Worm (Caenorhabditis elegans): ENCODE results near the gene F25G6.1.
"Not testable (repeated sequence)": the region's sequence is repeated elsewhere in the genome, so short reads cannot be mapped to it uniquely, and the experiment has no call there.

Gene F25G6.1

DNA sequence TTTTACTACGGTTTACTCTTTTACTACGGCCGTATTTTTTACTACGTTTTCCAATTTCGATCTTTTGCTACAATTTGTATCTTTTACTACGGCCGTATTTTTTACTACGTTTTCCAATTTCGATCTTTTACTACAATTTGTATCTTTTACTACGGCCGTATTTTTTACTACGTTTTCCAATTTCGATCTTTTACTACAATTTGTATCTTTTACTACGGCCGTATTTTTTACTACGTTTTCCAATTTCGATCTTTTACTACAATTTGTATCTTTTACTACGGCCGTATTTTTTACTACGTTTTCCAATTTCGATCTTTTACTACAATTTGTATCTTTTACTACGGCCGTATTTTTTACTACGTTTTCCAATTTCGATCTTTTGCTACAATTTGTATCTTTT, at the start of gene F25G6.1:
Gene F25G6.1, plus strand, starts transcription at position 301 of the 400 bp plus-strand sequence.
- TF ChIP-seq unc-62 (GFP tag; optimal IDR thresholded peaks at IDR 0.05), result not testable (repeated sequence)

ce11 chrV:8525774-8526173, 49.1 kb upstream of the F25G6.1 start, which contains the start of gene otpl-6:
otpl-6 (plus strand) TSS chrV:8526074.
- no peak for TF ChIP-seq unc-62 (GFP tag; optimal IDR thresholded peaks at IDR 0.05)

DNA sequence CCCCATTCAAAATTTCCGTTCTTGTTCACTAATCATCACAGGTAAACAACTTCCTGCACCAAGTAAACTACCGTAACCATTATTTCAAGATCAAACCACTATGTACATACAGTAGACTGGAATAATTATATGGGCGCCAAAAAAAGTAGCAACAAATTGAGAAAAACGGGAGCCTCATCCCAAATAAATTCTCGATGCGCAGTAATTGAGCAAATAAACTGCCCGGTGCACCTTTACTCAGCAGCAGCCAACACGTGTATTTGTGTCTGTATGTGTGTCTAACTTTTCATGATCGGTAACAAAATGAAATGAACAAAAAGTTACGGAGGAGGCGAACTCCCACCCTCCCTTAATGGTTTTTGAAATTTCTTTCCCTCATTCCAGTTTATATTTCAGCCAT, 45.6 kb upstream of the F25G6.1 start, which contains the start of gene otpl-5:
Gene otpl-5, plus strand, starts transcription at position 301 of the 400 bp plus-strand sequence.
- no peak for TF ChIP-seq unc-62 (GFP tag; optimal IDR thresholded peaks at IDR 0.05)

DNA sequence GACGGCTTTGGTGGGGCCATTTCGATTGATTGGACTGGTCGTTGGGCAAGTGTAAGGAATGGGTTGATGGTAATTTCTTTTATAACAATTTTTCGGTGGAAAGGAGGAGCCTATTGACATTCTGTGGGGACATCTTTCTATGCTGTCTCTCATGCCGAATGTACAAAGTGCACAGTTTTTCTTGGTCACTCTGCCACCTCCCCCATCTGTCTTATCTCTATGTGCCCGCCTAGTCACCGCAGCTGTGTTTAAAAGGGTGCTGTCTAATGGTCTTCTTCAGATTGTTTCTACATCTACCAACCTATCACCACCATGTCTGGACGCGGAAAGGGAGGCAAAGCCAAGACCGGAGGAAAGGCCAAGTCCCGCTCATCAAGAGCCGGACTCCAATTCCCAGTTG, 41.8 kb upstream of the F25G6.1 start, which contains the start of the genes his-8 and his-7:
Gene his-8, minus strand, starts transcription at position 20 of the 400 bp plus-strand sequence.
Gene his-7, plus strand, starts transcription at position 313 of the 400 bp plus-strand sequence.
- TF ChIP-seq unc-62 (GFP tag; optimal IDR thresholded peaks at IDR 0.05), result not testable (repeated sequence)

DNA sequence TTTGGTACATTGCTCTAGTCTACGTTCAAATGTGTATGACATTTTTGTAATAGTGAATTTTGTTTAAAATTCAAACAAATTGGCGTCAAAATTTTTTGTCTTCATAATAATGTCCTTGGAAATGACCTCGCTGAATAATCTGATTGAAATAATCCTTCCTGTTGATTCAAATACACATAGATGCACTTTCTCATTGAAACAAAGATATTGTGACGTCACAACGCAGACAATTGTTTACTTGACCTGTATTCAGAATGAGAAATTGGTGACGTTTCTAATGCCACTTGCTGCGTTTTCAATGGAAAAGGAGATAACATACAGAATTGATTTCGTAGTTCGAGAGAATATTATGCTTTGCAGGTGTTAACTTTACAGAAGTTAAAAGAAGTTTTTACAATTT, 40.9 kb upstream of the F25G6.1 start:
- no peak for TF ChIP-seq unc-62 (GFP tag; optimal IDR thresholded peaks at IDR 0.05)

DNA sequence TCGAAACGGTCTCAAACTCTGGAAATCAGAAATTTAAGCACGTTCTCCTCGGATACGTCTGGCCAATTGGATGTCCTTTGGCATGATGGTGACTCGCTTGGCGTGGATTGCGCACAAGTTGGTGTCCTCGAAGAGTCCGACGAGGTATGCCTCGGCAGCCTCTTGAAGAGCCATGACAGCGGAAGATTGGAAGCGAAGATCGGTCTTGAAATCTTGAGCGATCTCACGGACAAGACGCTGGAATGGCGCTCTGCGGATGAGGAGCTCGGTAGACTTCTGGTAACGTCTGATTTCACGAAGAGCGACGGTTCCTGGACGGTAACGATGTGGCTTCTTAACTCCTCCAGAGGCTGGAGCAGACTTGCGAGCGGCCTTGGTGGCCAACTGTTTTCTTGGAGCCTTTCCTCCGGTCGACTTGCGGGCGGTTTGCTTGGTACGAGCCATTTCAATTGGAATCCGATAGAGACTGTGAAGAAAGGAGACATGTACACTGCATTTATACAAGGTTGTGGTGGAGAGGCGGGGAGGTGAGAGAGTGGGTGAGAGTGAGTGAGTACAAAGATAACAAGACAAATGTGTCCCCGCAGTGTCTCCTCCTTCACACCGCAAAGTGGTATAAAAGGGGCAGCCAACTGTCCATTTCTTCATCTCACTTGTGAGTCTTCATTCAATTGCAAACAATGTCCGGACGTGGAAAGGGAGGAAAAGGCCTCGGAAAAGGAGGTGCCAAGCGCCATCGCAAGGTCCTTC, 40.2 kb upstream of the F25G6.1 start, which contains the start of the genes his-6 and his-5:
Gene his-6, minus strand, starts transcription at position 444 of the 750 bp plus-strand sequence.
Gene his-5, plus strand, starts transcription at position 681 of the 750 bp plus-strand sequence.
- not testable (repeated sequence) for TF ChIP-seq unc-62 (GFP tag; optimal IDR thresholded peaks at IDR 0.05)

DNA sequence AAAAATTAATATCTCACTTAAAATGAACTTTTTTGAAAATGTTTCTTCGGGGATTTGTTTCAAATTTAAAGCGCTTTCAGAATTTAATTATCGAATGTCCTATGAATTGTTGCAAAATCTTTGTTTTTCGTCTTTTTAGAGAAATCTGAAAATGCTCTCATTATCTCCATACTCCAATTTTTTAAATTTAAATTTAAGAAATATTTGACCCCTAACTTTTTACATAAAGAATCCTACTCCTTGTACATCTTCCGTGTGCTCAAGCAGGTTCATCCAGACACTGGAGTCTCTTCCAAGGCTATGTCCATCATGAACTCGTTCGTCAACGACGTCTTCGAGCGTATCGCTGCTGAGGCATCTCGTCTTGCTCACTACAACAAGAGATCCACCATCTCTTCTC, 38.6 kb upstream of the F25G6.1 start, which contains the start of gene his-39:
Gene his-39, plus strand, starts transcription at position 301 of the 400 bp plus-strand sequence.
- no peak for TF ChIP-seq unc-62 (GFP tag; optimal IDR thresholded peaks at IDR 0.05)

- TF ChIP-seq unc-62 (GFP tag; optimal IDR thresholded peaks at IDR 0.05), result no peak
Observed at ce11 chrV:8537031-8537430, 37.8 kb upstream of the F25G6.1 start, which contains the start of gene otpl-4. otpl-4 (plus strand) TSS chrV:8537331.

DNA sequence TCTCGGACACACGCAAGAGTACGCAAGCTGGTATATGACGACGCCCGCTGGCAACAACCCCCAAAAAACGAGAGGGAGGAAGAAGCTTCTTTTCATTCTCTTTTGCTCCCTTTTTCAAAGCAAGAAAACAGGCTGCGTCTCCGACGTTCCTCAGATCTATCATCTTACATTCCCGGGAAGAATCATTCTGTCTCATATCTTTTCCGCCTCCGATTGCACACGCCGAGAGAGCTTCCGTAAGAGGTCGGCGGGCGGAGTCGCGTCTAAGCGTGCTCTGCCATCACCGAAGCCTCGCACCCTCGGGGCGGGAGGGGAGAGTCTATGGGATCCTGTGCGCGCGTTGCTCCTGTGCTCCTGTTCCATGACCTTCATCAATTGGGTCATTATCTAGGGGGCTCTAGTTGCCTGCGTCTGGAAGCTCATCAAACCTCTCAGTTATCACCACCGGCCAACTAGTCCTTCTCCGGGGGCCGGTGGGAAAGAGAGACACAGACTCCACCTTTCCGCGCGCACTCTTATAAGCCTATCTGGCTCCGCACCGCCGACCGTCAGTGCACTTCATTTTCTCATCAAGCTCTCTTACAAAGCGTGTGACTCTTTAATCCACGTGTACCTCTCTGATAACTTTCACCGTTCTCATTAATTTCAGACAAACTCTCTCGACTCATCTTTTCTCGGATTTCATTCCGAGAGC, 29.2 kb upstream of the F25G6.1 start, which contains the start of the genes slc-17.8 and asns-1:
Gene slc-17.8, minus strand, starts transcription at position 51 of the 694 bp plus-strand sequence.
Gene asns-1, plus strand, starts transcription at position 644 of the 694 bp plus-strand sequence.
- no peak for TF ChIP-seq unc-62 (GFP tag; optimal IDR thresholded peaks at IDR 0.05)

ce11 chrV:8548989-8549388, 25.9 kb upstream of the F25G6.1 start, which contains the start of gene stdh-4:
stdh-4 (plus strand) TSS chrV:8549289.
- TF ChIP-seq unc-62 (GFP tag; optimal IDR thresholded peaks at IDR 0.05), result no peak

ce11 chrV:8552460-8552859, 22.4 kb upstream of the F25G6.1 start, which contains the start of gene acr-15:
acr-15 (plus strand) TSS chrV:8552695.
- TF ChIP-seq unc-62 (GFP tag; optimal IDR thresholded peaks at IDR 0.05), result no peak

DNA sequence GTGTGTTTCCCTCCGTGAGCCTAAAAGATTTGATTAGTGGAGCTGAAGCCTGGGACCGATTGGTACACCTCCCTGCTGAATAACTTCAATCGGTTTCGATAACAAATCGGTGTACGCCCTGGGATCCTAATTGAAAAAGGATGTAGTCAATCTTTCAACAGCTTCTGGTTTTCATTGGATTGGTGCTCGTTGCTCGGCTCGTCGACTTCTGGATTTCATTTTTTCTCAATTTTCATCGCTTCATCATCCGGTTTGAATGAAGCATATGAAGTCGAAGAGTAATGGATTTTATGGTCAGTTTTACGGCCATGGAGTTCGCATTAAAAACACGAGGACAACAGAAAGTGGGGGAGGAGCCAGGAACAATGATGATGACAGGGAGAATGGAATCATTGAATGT, 18.9 kb upstream of the F25G6.1 start:
- TF ChIP-seq unc-62 (GFP tag; optimal IDR thresholded peaks at IDR 0.05), result no peak

ce11 chrV:8560916-8561315, 13.9 kb upstream of the F25G6.1 start, which contains the start of gene acr-16:
acr-16 (plus strand) TSS chrV:8561216.
- TF ChIP-seq unc-62 (GFP tag; optimal IDR thresholded peaks at IDR 0.05), result no peak

ce11 chrV:8565075-8565474, 9.8 kb upstream of the F25G6.1 start, which contains the start of gene F25G6.8:
F25G6.8 (minus strand) TSS chrV:8565175.
- TF ChIP-seq unc-62 (GFP tag; optimal IDR thresholded peaks at IDR 0.05), result no peak

ce11 chrV:8569172-8569571, 5.7 kb upstream of the F25G6.1 start:
- no peak for TF ChIP-seq unc-62 (GFP tag; optimal IDR thresholded peaks at IDR 0.05)

DNA sequence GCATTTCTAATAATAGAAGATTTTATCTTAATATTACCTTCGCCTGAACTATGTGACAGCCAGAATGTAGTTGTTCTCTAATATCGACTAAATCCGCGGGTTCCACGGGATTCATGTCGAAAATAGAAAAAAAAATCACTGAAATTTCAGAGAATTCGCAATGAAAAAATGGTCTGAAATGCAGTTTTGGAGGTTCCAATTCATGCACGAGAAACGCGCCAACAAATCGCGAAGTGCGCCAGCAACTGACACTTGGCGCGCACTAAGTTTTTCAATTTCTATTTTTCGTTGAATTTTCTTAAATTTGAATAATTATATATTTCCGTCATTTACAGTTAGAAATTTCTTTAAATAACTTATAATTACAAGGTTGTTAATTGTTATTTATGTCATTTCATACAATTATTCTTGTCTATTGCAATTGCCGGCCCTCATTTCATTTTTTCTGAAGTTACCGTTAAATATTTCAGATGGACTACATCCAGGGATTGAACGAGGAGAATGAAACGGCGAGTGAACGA, 5.0 kb upstream of the F25G6.1 start, which contains the start of the genes F25G6.9 and symk-1:
Gene F25G6.9, minus strand, starts transcription at position 160 of the 521 bp plus-strand sequence.
Gene symk-1, plus strand, starts transcription at position 471 of the 521 bp plus-strand sequence.
- no peak for TF ChIP-seq unc-62 (GFP tag; optimal IDR thresholded peaks at IDR 0.05)
